Worm (Caenorhabditis elegans) whole organism, L4/young adult: Measurements from ENCODE around the gene str-229.

Experiments
- dao-5 ChIP-seq: sonication (generic microtip); optimal IDR thresholded peaks from 2 replicates; lab custom pipeline; 2016; ENCODE audit warnings: missing genotype, missing genetic modification characterization, moderate library complexity, missing compliant biosample characterization
- him-1 ChIP-seq: sonication (generic microtip); optimal IDR thresholded peaks from 2 replicates; lab custom pipeline; 2016; ENCODE audit warnings: missing genotype, missing genetic modification reagents, missing genetic modification characterization, missing compliant biosample characterization

ce11 chrV:3890761-3891160 is 11.6 kb downstream of the str-229 start, which contains the start of gene C17E7.9:
- TF ChIP-seq him-1 (tag; lab: Kevin White, UChicago): no peak
- no peak for TF ChIP-seq dao-5
